Fruit fly (Drosophila melanogaster): Measurements from ENCODE around the gene dob.

dob gene

dm6 chrX:15090371-15090770, 23.6 kb downstream of the dob start:
- TF ChIP-seq pan (optimal IDR thresholded peaks at IDR 0.05): no peak
- no peak for TF ChIP-seq psq (optimal IDR thresholded peaks at IDR 0.05)

dm6 chrX:15091159-15091558, 24.4 kb downstream of the dob start:
- no peak for TF ChIP-seq Dll (optimal IDR thresholded peaks at IDR 0.05)
- TF ChIP-seq CG8478 (optimal IDR thresholded peaks at IDR 0.05): no peak
- TF ChIP-seq psq (optimal IDR thresholded peaks at IDR 0.05): no peak
- no peak for TF ChIP-seq pan (optimal IDR thresholded peaks at IDR 0.05)
- TF ChIP-seq EcR (GFP tag; optimal IDR thresholded peaks at IDR 0.05): no peak
- TF ChIP-seq usp (GFP tag; optimal IDR thresholded peaks at IDR 0.05): no peak

dm6 chrX:15095942-15096341, 29.1 kb downstream of the dob start, which contains the start of gene CG9072:
TSS of gene CG9072 (minus strand) at chrX:15096042.
- TF ChIP-seq EcR (GFP tag; optimal IDR thresholded peaks at IDR 0.05): no peak
- no peak for TF ChIP-seq psq (optimal IDR thresholded peaks at IDR 0.05)
- TF ChIP-seq usp (GFP tag; optimal IDR thresholded peaks at IDR 0.05): no peak
- TF ChIP-seq CG8478 (optimal IDR thresholded peaks at IDR 0.05): no peak
- no peak for TF ChIP-seq Dll (optimal IDR thresholded peaks at IDR 0.05)
- TF ChIP-seq pan (optimal IDR thresholded peaks at IDR 0.05): no peak

- TF ChIP-seq psq (optimal IDR thresholded peaks at IDR 0.05): no peak
- TF ChIP-seq CG8478 (optimal IDR thresholded peaks at IDR 0.05): no peak
- no peak for TF ChIP-seq pan (optimal IDR thresholded peaks at IDR 0.05)
- no peak for TF ChIP-seq Dll (optimal IDR thresholded peaks at IDR 0.05)
- TF ChIP-seq usp (GFP tag; optimal IDR thresholded peaks at IDR 0.05): no peak
- TF ChIP-seq EcR (GFP tag; optimal IDR thresholded peaks at IDR 0.05): no peak
Measured at dm6 chrX:15111888-15112287, 45.1 kb downstream of the dob start.

- TF ChIP-seq usp (GFP tag; optimal IDR thresholded peaks at IDR 0.05) (no peak), psq (optimal IDR thresholded peaks at IDR 0.05) (no peak), CG8478 (optimal IDR thresholded peaks at IDR 0.05) (no peak), pan (optimal IDR thresholded peaks at IDR 0.05) (no peak), Dll (optimal IDR thresholded peaks at IDR 0.05) (no peak), EcR (GFP tag; optimal IDR thresholded peaks at IDR 0.05) (no peak)
Measured at dm6 chrX:15116397-15116796, 49.6 kb downstream of the dob start, which contains the start of gene Cyp4s3. TSS of gene Cyp4s3 (minus strand) at chrX:15116542.

All from whole organism.